Worm (Caenorhabditis elegans): ENCODE results near the gene ipla-5.

The ipla-5 gene

DNA sequence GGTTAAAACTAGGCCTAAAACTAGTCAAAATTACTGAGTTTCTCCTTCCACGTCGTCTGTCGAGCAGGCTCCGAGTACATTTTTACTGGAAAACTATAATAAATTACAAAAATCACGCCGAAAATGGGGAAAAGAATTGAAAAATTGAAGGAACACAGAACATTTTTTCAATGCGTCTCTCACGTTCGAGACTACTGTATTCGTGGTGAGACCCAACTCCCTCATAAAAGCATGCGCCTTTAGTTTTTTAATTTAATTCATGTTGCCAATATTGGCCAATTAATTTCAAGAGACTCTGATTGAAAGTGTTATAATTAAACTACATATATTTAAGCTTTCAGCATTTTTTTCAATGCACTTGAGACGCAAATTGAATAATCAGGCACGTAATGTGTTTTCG lies 39.1 kb downstream of the ipla-5 start:
- TF ChIP-seq aly-1 (tag; optimal IDR thresholded peaks at IDR 0.05): no peak
- no peak for TF ChIP-seq flt-1 (GFP tag; IDR thresholded peaks at IDR 0.05)
- no peak for TF ChIP-seq F13C5.2 (tag; optimal IDR thresholded peaks at IDR 0.05)
- TF ChIP-seq ama-1 (optimal IDR thresholded peaks at IDR 0.05): no peak
- no peak for TF ChIP-seq scrt-1 (GFP tag; IDR thresholded peaks at IDR 0.05)
- TF ChIP-seq tra-4 (tag; optimal IDR thresholded peaks at IDR 0.05): no peak
- TF ChIP-seq ceh-36 (tag; optimal IDR thresholded peaks at IDR 0.05): no peak
- no peak for TF ChIP-seq tbx-37 (GFP tag; conservative IDR thresholded peaks at IDR 0.05)
- TF ChIP-seq ets-7 (tag; optimal IDR thresholded peaks at IDR 0.05): no peak
- TF ChIP-seq sea-1 (GFP tag; conservative IDR thresholded peaks at IDR 0.05): no peak
- TF ChIP-seq ceh-13 (GFP tag; optimal IDR thresholded peaks at IDR 0.05): no peak
- no peak for TF ChIP-seq pes-1 (GFP tag; IDR thresholded peaks at IDR 0.05)

DNA sequence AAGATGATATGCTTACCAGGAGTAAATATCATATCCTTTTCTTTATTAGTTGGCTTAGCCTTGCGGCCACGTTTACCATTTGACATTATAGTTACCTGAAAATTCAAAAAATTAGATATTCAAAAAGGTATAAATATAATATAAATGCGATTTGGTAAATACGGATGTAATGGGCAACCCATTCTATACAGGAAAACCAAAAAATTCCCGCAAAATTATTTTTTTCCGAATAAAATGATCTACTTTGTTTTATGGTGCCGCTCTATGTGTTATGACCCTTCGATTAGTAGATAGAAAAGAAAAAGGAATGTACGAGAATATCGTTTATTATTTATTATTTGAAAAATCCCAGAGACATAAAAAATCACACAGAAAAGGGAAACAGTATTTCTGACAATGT lies 39.7 kb downstream of the ipla-5 start, which contains the start of gene elli-1:
TSS of gene elli-1 (minus strand) at position 101 of the 400 bp plus-strand sequence.
- TF ChIP-seq tra-4 (tag; optimal IDR thresholded peaks at IDR 0.05) (no peak), hnd-1 (tag; optimal IDR thresholded peaks at IDR 0.05) (no peak), hmg-4 (GFP tag; optimal IDR thresholded peaks at IDR 0.05) (no peak), tbx-11 (GFP tag; IDR thresholded peaks at IDR 0.05) (no peak), ets-7 (tag; optimal IDR thresholded peaks at IDR 0.05) (no peak), hmbx-1 (tag; optimal IDR thresholded peaks at IDR 0.05) (no peak), ama-1 (optimal IDR thresholded peaks at IDR 0.05) (no peak), B0310.2 (tag; optimal IDR thresholded peaks at IDR 0.05) (no peak), tbx-37 (GFP tag; conservative IDR thresholded peaks at IDR 0.05) (no peak), scrt-1 (GFP tag; IDR thresholded peaks at IDR 0.05) (no peak), aly-1 (tag; optimal IDR thresholded peaks at IDR 0.05) (no peak), ceh-13 (GFP tag; optimal IDR thresholded peaks at IDR 0.05) (no peak), pes-1 (GFP tag; IDR thresholded peaks at IDR 0.05) (no peak), F13C5.2 (tag; optimal IDR thresholded peaks at IDR 0.05) (no peak), sea-1 (GFP tag; conservative IDR thresholded peaks at IDR 0.05) (no peak), flt-1 (GFP tag; IDR thresholded peaks at IDR 0.05) (no peak), ceh-36 (tag; optimal IDR thresholded peaks at IDR 0.05) (no peak)

ce11 chrIV:8757729-8758128 lies 42.7 kb downstream of the ipla-5 start:
- TF ChIP-seq tbx-37 (GFP tag; conservative IDR thresholded peaks at IDR 0.05): no peak
- no peak for TF ChIP-seq tbx-11 (GFP tag; IDR thresholded peaks at IDR 0.05)
- no peak for TF ChIP-seq hnd-1 (tag; optimal IDR thresholded peaks at IDR 0.05)
- no peak for TF ChIP-seq aly-1 (tag; optimal IDR thresholded peaks at IDR 0.05)
- TF ChIP-seq ama-1 (optimal IDR thresholded peaks at IDR 0.05): no peak

DNA sequence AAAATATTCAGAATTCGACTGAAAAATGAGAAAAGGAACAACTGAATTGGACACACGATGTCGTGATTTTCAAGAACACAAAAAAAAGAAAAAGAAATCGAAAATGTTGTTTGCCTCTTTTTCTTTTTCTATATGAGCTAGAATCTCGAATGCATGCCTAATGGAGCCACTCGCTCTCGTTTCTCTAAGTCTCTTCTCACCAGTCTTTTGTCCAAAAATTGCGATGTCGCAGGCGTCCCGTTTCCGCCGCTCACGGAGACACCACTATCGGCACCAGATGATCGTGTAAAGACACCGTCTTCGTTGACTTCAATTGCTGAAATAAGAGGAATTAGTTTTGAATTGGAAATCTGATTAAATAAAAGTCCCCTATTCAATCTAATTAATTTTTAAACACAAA lies 43.6 kb downstream of the ipla-5 start:
- TF ChIP-seq hmg-4 (GFP tag; optimal IDR thresholded peaks at IDR 0.05) (no peak), B0310.2 (tag; optimal IDR thresholded peaks at IDR 0.05) (no peak), flt-1 (GFP tag; IDR thresholded peaks at IDR 0.05) (no peak), scrt-1 (GFP tag; IDR thresholded peaks at IDR 0.05) (no peak), ceh-13 (GFP tag; optimal IDR thresholded peaks at IDR 0.05) (no peak), tra-4 (tag; optimal IDR thresholded peaks at IDR 0.05) (no peak), ceh-36 (tag; optimal IDR thresholded peaks at IDR 0.05) (no peak), F13C5.2 (tag; optimal IDR thresholded peaks at IDR 0.05) (no peak)

DNA sequence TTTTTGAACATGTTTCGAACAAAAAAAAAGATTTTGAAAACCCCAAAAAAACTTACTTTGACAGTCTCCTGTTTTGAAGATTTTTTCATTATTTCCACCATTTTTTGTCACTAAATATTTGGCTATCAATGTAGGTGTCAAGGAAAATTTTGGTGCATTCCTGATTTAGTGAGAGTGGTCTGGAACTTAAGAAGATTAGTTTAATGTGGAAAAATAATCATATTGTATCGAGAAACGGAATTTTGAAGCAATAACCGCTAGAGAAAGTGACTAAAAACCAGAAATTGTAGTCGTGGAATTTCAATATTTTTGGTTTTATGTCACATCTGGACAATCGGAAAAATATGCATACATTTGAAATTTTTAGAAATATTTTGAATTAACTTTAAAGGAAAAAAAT lies 46.8 kb downstream of the ipla-5 start, which contains the start of the genes F20C5.11 and klp-11:
TSS of gene F20C5.11 (minus strand) at position 101 of the 400 bp plus-strand sequence.
TSS of gene klp-11 (minus strand) at position 171 of the 400 bp plus-strand sequence.
- no peak for TF ChIP-seq hnd-1 (tag; optimal IDR thresholded peaks at IDR 0.05)
- TF ChIP-seq tbx-37 (GFP tag; conservative IDR thresholded peaks at IDR 0.05): no peak
- no peak for TF ChIP-seq ceh-13 (GFP tag; optimal IDR thresholded peaks at IDR 0.05)
- TF ChIP-seq tra-4 (tag; optimal IDR thresholded peaks at IDR 0.05): no peak
- TF ChIP-seq scrt-1 (GFP tag; IDR thresholded peaks at IDR 0.05): no peak
- TF ChIP-seq hmg-4 (GFP tag; optimal IDR thresholded peaks at IDR 0.05): no peak
- TF ChIP-seq ets-7 (tag; optimal IDR thresholded peaks at IDR 0.05): no peak

- TF ChIP-seq B0310.2 (tag; optimal IDR thresholded peaks at IDR 0.05) (no peak), F13C5.2 (tag; optimal IDR thresholded peaks at IDR 0.05) (peak; percentile 9)
Observed at ce11 chrIV:8762471-8762870, 47.4 kb downstream of the ipla-5 start.

- no peak for TF ChIP-seq F13C5.2 (tag; optimal IDR thresholded peaks at IDR 0.05)
- TF ChIP-seq hmg-4 (GFP tag; optimal IDR thresholded peaks at IDR 0.05): no peak
- no peak for TF ChIP-seq ceh-36 (tag; optimal IDR thresholded peaks at IDR 0.05)
- no peak for TF ChIP-seq hmbx-1 (tag; optimal IDR thresholded peaks at IDR 0.05)
- no peak for TF ChIP-seq ets-7 (tag; optimal IDR thresholded peaks at IDR 0.05)
- TF ChIP-seq ceh-13 (GFP tag; optimal IDR thresholded peaks at IDR 0.05): no peak
- no peak for TF ChIP-seq pes-1 (GFP tag; IDR thresholded peaks at IDR 0.05)
Observed at ce11 chrIV:8764567-8764966, 49.5 kb downstream of the ipla-5 start, which contains the start of gene cdc-50.B. TSS of gene cdc-50.B (plus strand) at chrIV:8764867.

All from whole organism, early embryonic.